Worm (Caenorhabditis elegans) whole organism, dauer: ENCODE data around the gene fmo-5.
"Not testable (repeated sequence)": the region's sequence is repeated elsewhere in the genome, so short reads cannot be mapped to it uniquely, and the experiment has no call there.

Source experiments
- unc-62 ChIP-seq: sonication (generic microtip); optimal IDR thresholded peaks from 2 replicates; lab custom pipeline; 2017; ENCODE audit warnings: missing biosample characterization, missing genetic modification reagents, missing genetic modification characterization

The fmo-5 gene

ce11 chrV:903460-903859, at the start of gene fmo-5:
fmo-5 (minus strand) TSS chrV:903665.
- TF ChIP-seq unc-62 (GFP tag; lab: Kevin White, UChicago) = no peak

- TF ChIP-seq unc-62 (GFP tag; lab: Kevin White, UChicago) = no peak
Measured at ce11 chrV:949760-950159, 46.3 kb upstream of the fmo-5 start, which contains the start of gene Y50D4C.6. Y50D4C.6 (minus strand) TSS chrV:949860.

ce11 chrV:949084-949483, 45.6 kb upstream of the fmo-5 start:
- no peak for TF ChIP-seq unc-62 (GFP tag; lab: Kevin White, UChicago)

ce11 chrV:945828-946227, 42.4 kb upstream of the fmo-5 start:
- TF ChIP-seq unc-62 (GFP tag; lab: Kevin White, UChicago) = no peak

ce11 chrV:945144-945543, 41.7 kb upstream of the fmo-5 start, which contains the start of gene Y50D4C.3:
Y50D4C.3 (minus strand) TSS chrV:945244.
- TF ChIP-seq unc-62 (GFP tag; lab: Kevin White, UChicago) = no peak

- no peak for TF ChIP-seq unc-62 (GFP tag; lab: Kevin White, UChicago)
Measured at ce11 chrV:942556-942955, 39.1 kb upstream of the fmo-5 start.

ce11 chrV:939341-939740, 35.9 kb upstream of the fmo-5 start:
- no peak for TF ChIP-seq unc-62 (GFP tag; lab: Kevin White, UChicago)

- no peak for TF ChIP-seq unc-62 (GFP tag; lab: Kevin White, UChicago)
Measured at ce11 chrV:917488-917887, 14.0 kb upstream of the fmo-5 start, which contains the start of gene H24K24.2. H24K24.2 (plus strand) TSS chrV:917788.

ce11 chrV:915716-916115, 12.3 kb upstream of the fmo-5 start:
- TF ChIP-seq unc-62 (GFP tag; lab: Kevin White, UChicago) = no peak

- no peak for TF ChIP-seq unc-62 (GFP tag; lab: Kevin White, UChicago)
Measured at ce11 chrV:911474-911873, 8.0 kb upstream of the fmo-5 start, which contains the start of gene adh-5. adh-5 (plus strand) TSS chrV:911774.

ce11 chrV:910588-910987, 7.1 kb upstream of the fmo-5 start:
- TF ChIP-seq unc-62 (GFP tag; lab: Kevin White, UChicago) = no peak

- no peak for TF ChIP-seq unc-62 (GFP tag; lab: Kevin White, UChicago)
Measured at ce11 chrV:908681-909080, 5.2 kb upstream of the fmo-5 start.

ce11 chrV:904232-904983, 943 bp upstream of the fmo-5 start, which contains the start of gene trm-2A:
trm-2A (plus strand) TSS chrV:904963.
- TF ChIP-seq unc-62 (GFP tag; lab: Kevin White, UChicago) = no peak

- no peak for TF ChIP-seq unc-62 (GFP tag; lab: Kevin White, UChicago)
Measured at ce11 chrV:899087-899486, 4.4 kb downstream of the fmo-5 start, which contains the start of gene nas-32. nas-32 (minus strand) TSS chrV:899187.

ce11 chrV:893437-894018, 9.9 kb downstream of the fmo-5 start, which contains the start of the genes srlf-23 and srlf-20:
srlf-23 (minus strand) TSS chrV:893537.
srlf-20 (plus strand) TSS chrV:893968.
- TF ChIP-seq unc-62 (GFP tag; lab: Kevin White, UChicago) = no peak

- TF ChIP-seq unc-62 (GFP tag; lab: Kevin White, UChicago) = not testable (repeated sequence)
Measured at ce11 chrV:890835-891234, 12.6 kb downstream of the fmo-5 start, which contains the start of gene srlf-22. srlf-22 (plus strand) TSS chrV:891135.
